Fruit fly (Drosophila melanogaster): ENCODE results near the gene CG1840.

- TF ChIP-seq brk (GFP tag; optimal IDR thresholded peaks at IDR 0.05) (no peak), Dfd (GFP tag; optimal IDR thresholded peaks at IDR 0.05) (no peak), Abd-B (GFP tag; optimal IDR thresholded peaks at IDR 0.05) (no peak), h (GFP tag; optimal IDR thresholded peaks at IDR 0.05) (no peak), Vsx2 (GFP tag; optimal IDR thresholded peaks at IDR 0.05; ENCODE audit: partially characterized antibody) (peak; percentile 62), usp (GFP tag; optimal IDR thresholded peaks at IDR 0.05) (no peak), sage (GFP tag; optimal IDR thresholded peaks at IDR 0.05) (no peak), foxo (GFP tag; optimal IDR thresholded peaks at IDR 0.05) (no peak), sv (GFP tag; optimal IDR thresholded peaks at IDR 0.05) (no peak), Mio (GFP tag; optimal IDR thresholded peaks at IDR 0.05) (no peak), Hnf4 (GFP tag; optimal IDR thresholded peaks at IDR 0.05) (no peak), CG32264 (GFP tag; optimal IDR thresholded peaks at IDR 0.05) (no peak)
Measured at dm6 chrX:11917056-11917633, 29.0 kb downstream of the CG1840 start, which contains the start of gene pot.
